Fruit fly (Drosophila melanogaster) whole organism, embryonic: ENCODE data around the gene Hexim.

Experiments
- Atf6 ChIP-seq: fragments of 200-800 bp; sonication (Bioruptor generic); IDR thresholded peaks from 2 replicates; pipeline ENCODE4 v1.3.6; 2022; ENCODE audit warnings: missing biosample characterization, missing genetic modification characterization
- CG10462 ChIP-seq: fragments of 200-800 bp; sonication (Bioruptor generic); optimal IDR thresholded peaks from 2 replicates; lab custom pipeline; 2016; ENCODE audit warnings: missing biosample characterization, missing genetic modification characterization
- CG11093 ChIP-seq: fragments of 200-800 bp; sonication (Bioruptor generic); IDR thresholded peaks from 3 replicates; pipeline ENCODE4 v1.3.6; 2022; ENCODE audit warnings: missing biosample characterization, missing genetic modification characterization
- CG12236 ChIP-seq: fragments of 200-800 bp; sonication (Bioruptor generic); optimal IDR thresholded peaks from 2 replicates; lab custom pipeline; 2016; ENCODE audit warnings: missing biosample characterization, missing genetic modification characterization
- CG13287 ChIP-seq: fragments of 200-800 bp; sonication (Bioruptor generic); IDR thresholded peaks from 2 replicates; pipeline ENCODE4 v1.3.6; 2022; ENCODE audit warnings: missing biosample characterization, missing genetic modification characterization; ENCODE audit not compliant: partially characterized antibody
- CG17361 ChIP-seq: fragments of 200-800 bp; sonication (Bioruptor generic); IDR thresholded peaks from 3 replicates; pipeline ENCODE4 v1.3.6; 2022; ENCODE audit warnings: missing biosample characterization, missing genetic modification characterization
- CG17802 ChIP-seq: fragments of 200-800 bp; sonication (Bioruptor generic); optimal IDR thresholded peaks from 2 replicates; lab custom pipeline; 2018; ENCODE audit warnings: missing biosample characterization, mild to moderate bottlenecking, missing genetic modification characterization, moderate library complexity
- CG17829 ChIP-seq: fragments of 200-800 bp; optimal IDR thresholded peaks from 2 replicates; lab custom pipeline; 2019; ENCODE audit warnings: missing biosample characterization, mild to moderate bottlenecking, missing genetic modification characterization, moderate library complexity
- CG18476 ChIP-seq: fragments of 200-800 bp; sonication (Bioruptor generic); optimal IDR thresholded peaks from 2 replicates; lab custom pipeline; 2016; ENCODE audit warnings: missing biosample characterization, mild to moderate bottlenecking, missing genetic modification characterization
- CG18599 ChIP-seq: fragments of 200-800 bp; sonication (Bioruptor generic); optimal IDR thresholded peaks from 3 replicates; lab custom pipeline; 2017; ENCODE audit warnings: missing biosample characterization, missing genetic modification characterization, mild to moderate bottlenecking, moderate library complexity, missing genetic modification reagents
- CG18619 ChIP-seq: fragments of 200-800 bp; sonication (Bioruptor generic); optimal IDR thresholded peaks from 3 replicates; lab custom pipeline; 2017; ENCODE audit warnings: missing biosample characterization, mild to moderate bottlenecking, missing genetic modification characterization
- CG2678 ChIP-seq: fragments of 200-800 bp; sonication (Bioruptor generic); optimal IDR thresholded peaks from 3 replicates; lab custom pipeline; 2019; ENCODE audit warnings: missing biosample characterization, mild to moderate bottlenecking, missing genetic modification characterization, moderate library complexity
- CG31441 ChIP-seq: fragments of 200-800 bp; sonication (Bioruptor generic); IDR thresholded peaks from 2 replicates; pipeline ENCODE4 v1.3.6; 2022; ENCODE audit warnings: missing biosample characterization, missing genetic modification characterization
- CG3281 ChIP-seq: fragments of 200-800 bp; sonication (Bioruptor generic); optimal IDR thresholded peaks from 3 replicates; lab custom pipeline; 2017; ENCODE audit warnings: missing biosample characterization, mild to moderate bottlenecking, missing genetic modification characterization
- CG5245 ChIP-seq: fragments of 200-800 bp; sonication (Bioruptor generic); optimal IDR thresholded peaks from 3 replicates; lab custom pipeline; 2016; ENCODE audit warnings: missing biosample characterization, missing genetic modification characterization
- CG6689 ChIP-seq: fragments of 200-800 bp; sonication (Bioruptor generic); IDR thresholded peaks from 2 replicates; pipeline ENCODE4 v1.3.6; 2022; ENCODE audit warnings: missing biosample characterization, missing genetic modification characterization
- CG7271 ChIP-seq: fragments of 200-800 bp; sonication (Bioruptor generic); optimal IDR thresholded peaks from 2 replicates; lab custom pipeline; 2018; ENCODE audit warnings: missing biosample characterization, mild to moderate bottlenecking, missing genetic modification characterization, moderate library complexity
- CG7928 ChIP-seq: fragments of 200-800 bp; sonication (Bioruptor generic); optimal IDR thresholded peaks from 2 replicates; lab custom pipeline; 2017; ENCODE audit warnings: missing biosample characterization, mild to moderate bottlenecking, missing genetic modification characterization
- Dad ChIP-seq: fragments of 200-800 bp; sonication (Bioruptor generic); optimal IDR thresholded peaks from 3 replicates; lab custom pipeline; 2016; ENCODE audit warnings: missing biosample characterization, missing genetic modification characterization
- Doc2 ChIP-seq: fragments of 200-800 bp; sonication (Bioruptor generic); IDR thresholded peaks from 2 replicates; pipeline ENCODE4 v1.3.6; 2022; ENCODE audit warnings: missing biosample characterization, missing genetic modification characterization
- Hmr ChIP-seq: fragments of 200-800 bp; sonication (Bioruptor generic); optimal IDR thresholded peaks from 3 replicates; lab custom pipeline; 2017; ENCODE audit warnings: mild to moderate bottlenecking, missing biosample characterization, missing genetic modification reagents, missing genetic modification characterization
- Hr3 ChIP-seq: fragments of 200-800 bp; sonication (Bioruptor generic); optimal IDR thresholded peaks from 3 replicates; lab custom pipeline; 2016; ENCODE audit warnings: missing biosample characterization, missing genetic modification characterization
- Lim3 ChIP-seq: fragments of 200-800 bp; sonication (Bioruptor generic); IDR thresholded peaks from 2 replicates; pipeline ENCODE4 v1.3.6; 2022; ENCODE audit warnings: missing biosample characterization, missing genetic modification characterization
- MBD-R2 ChIP-seq: fragments of 200-800 bp; sonication (Bioruptor generic); IDR thresholded peaks from 2 replicates; pipeline ENCODE4 v1.3.6; 2022; ENCODE audit warnings: missing biosample characterization, missing genetic modification characterization
- Med ChIP-seq: fragments of 200-800 bp; sonication (Bioruptor generic); peaks from one replicate; lab custom pipeline; 2016; ENCODE audit warnings: missing biosample characterization, missing genetic modification characterization, mild to moderate bottlenecking, inconsistent platforms, moderate library complexity
- Mes4 ChIP-seq: fragments of 200-800 bp; sonication (Bioruptor generic); optimal IDR thresholded peaks from 2 replicates; lab custom pipeline; 2016; ENCODE audit warnings: missing biosample characterization, missing genetic modification characterization
- Side ChIP-seq: fragments of 200-800 bp; sonication (Bioruptor generic); optimal IDR thresholded peaks from 2 replicates; lab custom pipeline; 2016; ENCODE audit warnings: missing biosample characterization, missing genetic modification characterization
- Sin3A ChIP-seq: fragments of >200 bp; optimal IDR thresholded peaks from 2 replicates; lab custom pipeline; 2018
- Six4 ChIP-seq: fragments of 200-800 bp; sonication (Bioruptor generic); optimal IDR thresholded peaks from 2 replicates; lab custom pipeline; 2016; ENCODE audit warnings: missing biosample characterization, missing genetic modification characterization
- Xrp1 ChIP-seq: fragments of 200-800 bp; sonication (Bioruptor generic); IDR thresholded peaks from 2 replicates; pipeline ENCODE4 v1.3.6; 2022; ENCODE audit warnings: missing biosample characterization, missing genetic modification characterization
- ab ChIP-seq: fragments of 200-800 bp; sonication (Bioruptor generic); optimal IDR thresholded peaks from 2 replicates; lab custom pipeline; 2016; ENCODE audit warnings: missing biosample characterization, missing genetic modification characterization
- ap ChIP-seq: fragments of 200-800 bp; sonication (Bioruptor generic); IDR thresholded peaks from 2 replicates; pipeline ENCODE4 v1.3.6; 2022; ENCODE audit warnings: missing biosample characterization, missing genetic modification characterization
- cg ChIP-seq: fragments of 200-800 bp; sonication (Bioruptor generic); optimal IDR thresholded peaks from 3 replicates; lab custom pipeline; 2019; ENCODE audit warnings: missing biosample characterization, mild to moderate bottlenecking, missing genetic modification characterization, moderate library complexity
- chif ChIP-seq, 2 experiments: fragments of 200-800 bp; sonication (Bioruptor generic); optimal IDR thresholded peaks; 3 replicates each; lab custom pipeline; 2016; ENCODE audit warnings: missing biosample characterization in 2 of 2, missing genetic modification characterization in 2 of 2
- dmrt99B ChIP-seq: fragments of 200-800 bp; sonication (Bioruptor generic); optimal IDR thresholded peaks from 2 replicates; lab custom pipeline; 2018; ENCODE audit warnings: missing biosample characterization, mild to moderate bottlenecking, missing genetic modification characterization, moderate library complexity
- emc ChIP-seq: fragments of 200-800 bp; sonication (Bioruptor generic); optimal IDR thresholded peaks from 2 replicates; lab custom pipeline; 2016; ENCODE audit warnings: missing biosample characterization, missing genetic modification characterization
- gsb-n ChIP-seq: fragments of 200-800 bp; sonication (Bioruptor generic); optimal IDR thresholded peaks from 3 replicates; lab custom pipeline; 2018; ENCODE audit warnings: missing biosample characterization, mild to moderate bottlenecking, missing genetic modification characterization
- kni ChIP-seq: fragments of 200-800 bp; sonication (Bioruptor generic); optimal IDR thresholded peaks from 3 replicates; lab custom pipeline; 2017; ENCODE audit warnings: mild to moderate bottlenecking, missing biosample characterization, missing genetic modification reagents, missing genetic modification characterization
- lola ChIP-seq, 3 experiments: fragments of >200 bp in 2 of 3; fragments of 200-800 bp in 1 of 3; sonication (Bioruptor generic) in 1 of 3; optimal IDR thresholded peaks; 2 replicates each; lab custom pipeline; 2017 to 2019; ENCODE audit warnings: missing biosample characterization in 3 of 3, missing genetic modification characterization in 3 of 3, mild to moderate bottlenecking in 1 of 3, moderate library complexity in 1 of 3
- nom ChIP-seq: fragments of 200-800 bp; sonication (Bioruptor generic); optimal IDR thresholded peaks from 2 replicates; lab custom pipeline; 2017; ENCODE audit warnings: missing biosample characterization, missing genetic modification characterization, mild to moderate bottlenecking, moderate library complexity, missing genetic modification reagents
- otp ChIP-seq: fragments of 200-800 bp; sonication (Bioruptor generic); IDR thresholded peaks from 3 replicates; pipeline ENCODE4, ENCODE4 v1.3.6; 2022; ENCODE audit warnings: missing biosample characterization, missing genetic modification characterization
- prd ChIP-seq, 3 experiments: fragments of >200 bp in 2 of 3; fragments of 200-800 bp in 1 of 3; sonication (Bioruptor generic) in 1 of 3; optimal IDR thresholded peaks in 2 of 3; IDR thresholded peaks in 1 of 3; 2 replicates in 2 of 3; 3 replicates in 1 of 3; pipeline versions ENCODE4 v1.3.6 to Lab custom; 2017 to 2022; ENCODE audit warnings: missing biosample characterization in 1 of 3, missing genetic modification characterization in 1 of 3
- pum ChIP-seq: fragments of 200-800 bp; sonication (Bioruptor generic); optimal IDR thresholded peaks from 2 replicates; lab custom pipeline; 2016; ENCODE audit warnings: missing biosample characterization, missing genetic modification characterization
- ranshi ChIP-seq: fragments of 200-800 bp; sonication (Bioruptor generic); IDR thresholded peaks from 2 replicates; pipeline ENCODE4 v1.3.6; 2022; ENCODE audit warnings: missing biosample characterization, missing genetic modification characterization
- sim ChIP-seq: fragments of 200-800 bp; sonication (Bioruptor generic); IDR thresholded peaks from 2 replicates; pipeline ENCODE4 v1.3.6; 2022; ENCODE audit warnings: missing biosample characterization, missing genetic modification characterization
- so ChIP-seq: fragments of 200-800 bp; sonication (Bioruptor generic); IDR thresholded peaks from 3 replicates; pipeline ENCODE4 v1.3.6; 2022; ENCODE audit warnings: missing biosample characterization, missing genetic modification characterization
- tio ChIP-seq: fragments of 200-800 bp; sonication (Bioruptor generic); optimal IDR thresholded peaks from 2 replicates; lab custom pipeline; 2017; ENCODE audit warnings: missing biosample characterization, missing genetic modification characterization, inconsistent platforms
- tup ChIP-seq: fragments of 200-800 bp; sonication (Bioruptor generic); optimal IDR thresholded peaks from 2 replicates; lab custom pipeline; 2016; ENCODE audit warnings: missing biosample characterization, mild to moderate bottlenecking, missing genetic modification characterization, moderate library complexity
- vvl ChIP-seq: fragments of 200-800 bp; sonication (Bioruptor generic); IDR thresholded peaks from 2 replicates; pipeline ENCODE4 v1.3.6; 2022; ENCODE audit warnings: missing biosample characterization, missing genetic modification characterization
- zen2 ChIP-seq: fragments of 200-800 bp; sonication (Bioruptor generic); IDR thresholded peaks from 3 replicates; pipeline ENCODE4 v1.3.6; 2022; ENCODE audit warnings: missing biosample characterization, missing genetic modification characterization; ENCODE audit not compliant: partially characterized antibody

Gene Hexim

DNA sequence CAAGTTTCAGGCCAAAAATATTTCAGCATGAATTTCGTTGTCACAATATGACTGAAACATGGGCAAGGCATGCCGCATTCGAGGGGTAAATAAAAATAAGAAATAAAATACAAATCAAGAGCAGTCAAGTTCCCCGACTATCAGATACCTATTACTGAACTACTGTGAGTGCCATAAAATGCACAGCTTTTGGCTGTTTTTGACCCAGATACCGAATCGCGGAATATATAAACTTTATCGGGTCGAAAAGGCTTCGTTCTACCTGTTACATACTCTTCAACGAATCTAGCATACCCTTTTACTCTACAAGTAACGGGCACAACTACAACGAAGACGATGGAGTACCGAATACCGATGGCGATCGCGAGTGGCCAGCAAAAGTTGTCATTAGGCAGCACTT, 47.6 kb downstream of the Hexim start:
- TF ChIP-seq ab (GFP tag; lab: Kevin White, UChicago), result peak; percentile 20
- TF ChIP-seq zen2 (GFP tag; lab: Robert Waterston, UW), result no peak
- no peak for TF ChIP-seq cg
- TF ChIP-seq so, result peak; percentile 63
- TF ChIP-seq CG13287 (GFP tag; lab: Robert Waterston, UW), result peak; percentile 29; the same call in 1 of the 2 replicates
- no peak for TF ChIP-seq CG3281 (GFP tag; lab: Kevin White, UChicago)
- peak; percentile 74 for TF ChIP-seq dmrt99B (tag; lab: Kevin White, UChicago)
- TF ChIP-seq Hr3, result peak; percentile 35
- no peak for TF ChIP-seq Sin3A (lab: Kevin White, UChicago)
- TF ChIP-seq Side (GFP tag; lab: Kevin White, UChicago), result no peak
- no peak for TF ChIP-seq lola (GFP tag; optimal IDR thresholded peaks at IDR 0.05; lab: Kevin White, UChicago)
- peak; percentile 47; the same call in 1 of the 2 replicates for TF ChIP-seq MBD-R2
- peak; percentile 13 for TF ChIP-seq Dad (GFP tag; lab: Kevin White, UChicago)
- peak; percentile 58 for TF ChIP-seq pum
- peak; percentile 34 for TF ChIP-seq Mes4 (GFP tag; lab: Kevin White, UChicago)
- TF ChIP-seq Hmr (GFP tag; lab: Kevin White, UChicago), result peak; percentile 53
- peak; percentile 67 for TF ChIP-seq Xrp1 (GFP tag; lab: Robert Waterston, UW)
- TF ChIP-seq CG7928 (GFP tag; lab: Kevin White, UChicago), result no peak
- peak; percentile 2 for TF ChIP-seq CG17829 (tag; lab: Kevin White, UChicago)
- TF ChIP-seq ap (GFP tag; lab: Robert Waterston, UW), result peak; percentile 73
- TF ChIP-seq CG2678 (tag; lab: Kevin White, UChicago), result peak; percentile 68
- TF ChIP-seq CG31441 (GFP tag; lab: Robert Waterston, UW), result peak; percentile 51; the same call in 1 of the 2 replicates
- TF ChIP-seq CG7271, result no peak
- no peak for TF ChIP-seq nom (GFP tag; lab: Kevin White, UChicago)
- peak; percentile 63 for TF ChIP-seq CG18599
- TF ChIP-seq CG5245 (GFP tag; lab: Kevin White, UChicago), result no peak
- TF ChIP-seq tup (GFP tag; lab: Kevin White, UChicago), result peak; percentile 20
- TF ChIP-seq Doc2 (GFP tag; lab: Robert Waterston, UW), result no peak
- TF ChIP-seq emc, result peak; percentile 13
- peak; percentile 17 for TF ChIP-seq CG18619
- TF ChIP-seq CG12236, result peak; percentile 10
- peak; percentile 51 for TF ChIP-seq ranshi (GFP tag; lab: Robert Waterston, UW)
- TF ChIP-seq Lim3, result peak; percentile 34; the same call in 1 of the 2 replicates
- peak; percentile 70 for TF ChIP-seq CG6689 (GFP tag; lab: Robert Waterston, UW)
- no peak for TF ChIP-seq CG18476
- peak; percentile 43; the same call in 1 of the 3 replicates for TF ChIP-seq CG17361
- TF ChIP-seq prd (optimal IDR thresholded peaks at IDR 0.05; lab: Kevin White, UChicago), result no peak
- TF ChIP-seq prd (GFP tag; IDR thresholded peaks at IDR 0.05; lab: Robert Waterston, UW), result peak; percentile 82
- no peak for TF ChIP-seq gsb-n (tag; lab: Kevin White, UChicago)
- TF ChIP-seq otp, result peak; percentile 70; the same call in 2 of the 3 replicates
- TF ChIP-seq Six4 (GFP tag; lab: Kevin White, UChicago), result no peak
- TF ChIP-seq chif (GFP tag; optimal IDR thresholded peaks at IDR 0.05; lab: Kevin White, UChicago), result peak; percentile 43 to 46
- peak; percentile 62; the same call in 1 of the 2 replicates for TF ChIP-seq vvl (GFP tag; lab: Robert Waterston, UW)
- peak; percentile 87 for TF ChIP-seq Atf6 (GFP tag; lab: Robert Waterston, UW)
- no peak for TF ChIP-seq CG17802
- 0 out of 2 replicates have a peak, but pooled peaks have one; percentile 16 for TF ChIP-seq sim (GFP tag; lab: Robert Waterston, UW)
- TF ChIP-seq tio (GFP tag; lab: Kevin White, UChicago), result no peak
- TF ChIP-seq CG10462 (GFP tag; lab: Kevin White, UChicago), result no peak
- peak; percentile 41 for TF ChIP-seq kni (GFP tag; lab: Kevin White, UChicago)
- peak; percentile 72; the same call in 2 of the 3 replicates for TF ChIP-seq CG11093 (GFP tag; lab: Robert Waterston, UW)
- TF ChIP-seq Med (GFP tag; lab: Kevin White, UChicago), result peak; percentile 95
